Fruit fly (Drosophila melanogaster) whole organism, embryonic: ENCODE data around the gene Obp99d.

Source experiments
- CG10267 ChIP-seq: fragments of 200-800 bp; sonication (Bioruptor generic); optimal IDR thresholded peaks from 2 replicates; lab custom pipeline; 2018; ENCODE audit warnings: missing biosample characterization, mild to moderate bottlenecking, missing genetic modification characterization, moderate library complexity
- CG10431 ChIP-seq: fragments of 200-800 bp; sonication (Bioruptor generic); optimal IDR thresholded peaks from 3 replicates; lab custom pipeline; 2018; ENCODE audit warnings: missing biosample characterization, mild to moderate bottlenecking, missing genetic modification characterization
- CG11695 ChIP-seq: fragments of 200-800 bp; sonication (Bioruptor generic); IDR thresholded peaks from 3 replicates; pipeline ENCODE4 v1.3.6; 2022; ENCODE audit warnings: missing biosample characterization, missing genetic modification characterization
- CG13624 ChIP-seq: fragments of 200-800 bp; sonication (Bioruptor generic); optimal IDR thresholded peaks from 2 replicates; lab custom pipeline; 2016; ENCODE audit warnings: missing biosample characterization, missing genetic modification characterization
- CG14050 ChIP-seq: fragments of 200-800 bp; sonication (Bioruptor generic); IDR thresholded peaks from 3 replicates; pipeline ENCODE4 v1.3.6; 2022; ENCODE audit warnings: missing biosample characterization, missing genetic modification characterization
- CG15269 ChIP-seq: fragments of 200-800 bp; sonication (Bioruptor generic); optimal IDR thresholded peaks from 2 replicates; lab custom pipeline; 2018; ENCODE audit warnings: missing biosample characterization, mild to moderate bottlenecking, missing genetic modification characterization, moderate library complexity
- CG17359 ChIP-seq: fragments of 200-800 bp; sonication (Bioruptor generic); optimal IDR thresholded peaks from 3 replicates; lab custom pipeline; 2018; ENCODE audit warnings: missing biosample characterization, mild to moderate bottlenecking, missing genetic modification characterization, moderate library complexity
- CG17912 ChIP-seq: fragments of 200-800 bp; sonication (Bioruptor generic); optimal IDR thresholded peaks from 2 replicates; lab custom pipeline; 2018; ENCODE audit warnings: missing biosample characterization, mild to moderate bottlenecking, missing genetic modification characterization
- CG18476 ChIP-seq: fragments of 200-800 bp; sonication (Bioruptor generic); optimal IDR thresholded peaks from 2 replicates; lab custom pipeline; 2016; ENCODE audit warnings: missing biosample characterization, mild to moderate bottlenecking, missing genetic modification characterization
- CG31224 ChIP-seq: fragments of 200-800 bp; sonication (Bioruptor generic); IDR thresholded peaks from 2 replicates; pipeline ENCODE4 v1.3.6; 2022; ENCODE audit warnings: missing biosample characterization, missing genetic modification characterization
- CG3407 ChIP-seq: fragments of 200-800 bp; sonication (Bioruptor generic); optimal IDR thresholded peaks from 2 replicates; lab custom pipeline; 2018; ENCODE audit warnings: missing biosample characterization, mild to moderate bottlenecking, missing genetic modification characterization
- CG8944 ChIP-seq: fragments of 200-800 bp; sonication (Bioruptor generic); optimal IDR thresholded peaks from 3 replicates; lab custom pipeline; 2016; ENCODE audit warnings: missing biosample characterization, missing genetic modification characterization
- CG9727 ChIP-seq: fragments of 200-800 bp; sonication (Bioruptor generic); optimal IDR thresholded peaks from 3 replicates; lab custom pipeline; 2017; ENCODE audit warnings: missing biosample characterization, mild to moderate bottlenecking, missing genetic modification characterization
- CkIIα-i1 ChIP-seq: fragments of 200-800 bp; sonication (Bioruptor generic); IDR thresholded peaks from 2 replicates; pipeline ENCODE4 v1.3.6; 2022; ENCODE audit warnings: missing biosample characterization, missing genetic modification characterization
- CoRest ChIP-seq: fragments of 200-800 bp; sonication (Bioruptor generic); optimal IDR thresholded peaks from 3 replicates; lab custom pipeline; 2018; ENCODE audit warnings: missing biosample characterization, mild to moderate bottlenecking, missing genetic modification characterization, moderate library complexity
- E2f1 ChIP-seq: fragments of 200-800 bp; sonication (Bioruptor generic); IDR thresholded peaks from 2 replicates; pipeline ENCODE4 v1.3.6; 2022; ENCODE audit warnings: missing biosample characterization, missing genetic modification characterization
- Ets97D ChIP-seq: fragments of 200-800 bp; sonication (Bioruptor generic); optimal IDR thresholded peaks from 3 replicates; lab custom pipeline; 2016; ENCODE audit warnings: missing biosample characterization, missing genetic modification characterization
- Fer1 ChIP-seq: fragments of 200-800 bp; sonication (Bioruptor generic); optimal IDR thresholded peaks from 2 replicates; lab custom pipeline; 2017; ENCODE audit warnings: missing biosample characterization, mild to moderate bottlenecking, missing genetic modification characterization
- Gsc ChIP-seq: fragments of 200-800 bp; sonication (Bioruptor generic); IDR thresholded peaks from 2 replicates; pipeline ENCODE4 v1.3.6; 2022; ENCODE audit warnings: missing biosample characterization, missing genetic modification characterization
- HLH4C ChIP-seq: fragments of 200-800 bp; sonication (Bioruptor generic); IDR thresholded peaks from 3 replicates; pipeline ENCODE4 v1.3.6; 2022; ENCODE audit warnings: missing biosample characterization, missing genetic modification characterization; ENCODE audit not compliant: partially characterized antibody
- Hey ChIP-seq: fragments of 200-800 bp; sonication (Bioruptor generic); optimal IDR thresholded peaks from 3 replicates; lab custom pipeline; 2018; ENCODE audit warnings: missing biosample characterization, mild to moderate bottlenecking, missing genetic modification characterization
- Hr3 ChIP-seq: fragments of 200-800 bp; sonication (Bioruptor generic); optimal IDR thresholded peaks from 3 replicates; lab custom pipeline; 2016; ENCODE audit warnings: missing biosample characterization, missing genetic modification characterization
- Myb ChIP-seq: fragments of 200-800 bp; sonication (Bioruptor generic); optimal IDR thresholded peaks from 2 replicates; lab custom pipeline; 2016; ENCODE audit warnings: missing biosample characterization, missing genetic modification characterization
- NC2β ChIP-seq: fragments of 200-800 bp; sonication (Bioruptor generic); optimal IDR thresholded peaks from 2 replicates; lab custom pipeline; 2016; ENCODE audit warnings: missing biosample characterization, missing genetic modification characterization
- Neu2 ChIP-seq: fragments of 200-800 bp; sonication (Bioruptor generic); optimal IDR thresholded peaks from 3 replicates; lab custom pipeline; 2016; ENCODE audit warnings: missing biosample characterization, missing genetic modification characterization, borderline replicate concordance
- Optix ChIP-seq: fragments of 200-800 bp; sonication (Bioruptor generic); IDR thresholded peaks from 3 replicates; pipeline ENCODE4 v1.3.6; 2022; ENCODE audit warnings: missing biosample characterization, missing genetic modification characterization
- Scr ChIP-seq: fragments of 200-800 bp; sonication (Bioruptor generic); IDR thresholded peaks from 2 replicates; pipeline ENCODE4 v1.3.6; 2022; ENCODE audit warnings: missing biosample characterization, missing genetic modification characterization; ENCODE audit not compliant: partially characterized antibody
- Sry-β ChIP-seq: fragments of 200-800 bp; sonication (Bioruptor generic); optimal IDR thresholded peaks from 2 replicates; lab custom pipeline; 2018; ENCODE audit warnings: missing biosample characterization, mild to moderate bottlenecking, missing genetic modification characterization, moderate library complexity
- Taf1 ChIP-seq: fragments of 200-800 bp; sonication (Bioruptor generic); IDR thresholded peaks from 2 replicates; pipeline ENCODE4 v1.3.6; 2022; ENCODE audit warnings: missing biosample characterization, missing genetic modification characterization
- ato ChIP-seq: fragments of 200-800 bp; sonication (Bioruptor generic); IDR thresholded peaks from 2 replicates; pipeline ENCODE4 v1.3.6; 2022; ENCODE audit warnings: missing biosample characterization, missing genetic modification characterization; ENCODE audit not compliant: partially characterized antibody
- bigmax ChIP-seq: fragments of 200-800 bp; sonication (Bioruptor generic); optimal IDR thresholded peaks from 2 replicates; lab custom pipeline; 2018; ENCODE audit warnings: missing biosample characterization, mild to moderate bottlenecking, missing genetic modification characterization
- chinmo ChIP-seq: fragments of 200-800 bp; sonication (Bioruptor generic); IDR thresholded peaks from 4 replicates; pipeline ENCODE4 v1.3.6; 2022; ENCODE audit warnings: missing biosample characterization, missing genetic modification characterization; ENCODE audit not compliant: partially characterized antibody
- crp ChIP-seq, 2 experiments: fragments of 200-800 bp; sonication (Bioruptor generic); optimal IDR thresholded peaks; 2 replicates in 1 of 2; 3 replicates in 1 of 2; lab custom pipeline; 2017; ENCODE audit warnings: missing biosample characterization in 2 of 2, missing genetic modification characterization in 2 of 2, mild to moderate bottlenecking in 1 of 2, moderate library complexity in 1 of 2
- cwo ChIP-seq: fragments of 200-800 bp; sonication (Bioruptor generic); optimal IDR thresholded peaks from 3 replicates; lab custom pipeline; 2017; ENCODE audit warnings: missing biosample characterization, missing genetic modification characterization, mild to moderate bottlenecking, moderate library complexity, missing genetic modification reagents
- ems ChIP-seq: fragments of 200-800 bp; sonication (Bioruptor generic); optimal IDR thresholded peaks from 3 replicates; lab custom pipeline; 2016; ENCODE audit warnings: missing biosample characterization, missing genetic modification characterization
- gce ChIP-seq: fragments of 200-800 bp; sonication (Bioruptor generic); IDR thresholded peaks from 3 replicates; pipeline ENCODE4 v1.3.6; 2022; ENCODE audit warnings: missing biosample characterization, missing genetic modification characterization
- gsb ChIP-seq: fragments of 200-800 bp; sonication (Bioruptor generic); IDR thresholded peaks from 2 replicates; pipeline ENCODE4 v1.3.6; 2022; ENCODE audit warnings: missing biosample characterization, missing genetic modification characterization
- kay ChIP-seq: fragments of 200-800 bp; sonication (Bioruptor generic); optimal IDR thresholded peaks from 2 replicates; lab custom pipeline; 2016; ENCODE audit warnings: missing biosample characterization, missing genetic modification characterization
- maf-S ChIP-seq: fragments of 200-800 bp; sonication (Bioruptor generic); optimal IDR thresholded peaks from 2 replicates; lab custom pipeline; 2016; ENCODE audit warnings: missing biosample characterization, missing genetic modification characterization
- onecut ChIP-seq: fragments of 200-800 bp; sonication (Bioruptor generic); IDR thresholded peaks from 2 replicates; pipeline ENCODE4 v1.3.6; 2022; ENCODE audit warnings: missing biosample characterization, missing genetic modification characterization
- otp ChIP-seq: fragments of 200-800 bp; sonication (Bioruptor generic); IDR thresholded peaks from 3 replicates; pipeline ENCODE4, ENCODE4 v1.3.6; 2022; ENCODE audit warnings: missing biosample characterization, missing genetic modification characterization
- peb ChIP-seq: fragments of 200-800 bp; sonication (Bioruptor generic); IDR thresholded peaks from 2 replicates; pipeline ENCODE4 v1.3.6; 2022; ENCODE audit warnings: missing biosample characterization, missing genetic modification characterization
- prd ChIP-seq, 3 experiments: fragments of >200 bp in 2 of 3; fragments of 200-800 bp in 1 of 3; sonication (Bioruptor generic) in 1 of 3; optimal IDR thresholded peaks in 2 of 3; IDR thresholded peaks in 1 of 3; 2 replicates in 2 of 3; 3 replicates in 1 of 3; pipeline versions ENCODE4 v1.3.6 to Lab custom; 2017 to 2022; ENCODE audit warnings: missing biosample characterization in 1 of 3, missing genetic modification characterization in 1 of 3
- psq ChIP-seq: fragments of 200-800 bp; sonication (Bioruptor generic); optimal IDR thresholded peaks from 2 replicates; lab custom pipeline; 2017; ENCODE audit warnings: missing biosample characterization, missing genetic modification characterization
- pzg ChIP-seq: fragments of 200-800 bp; sonication (Bioruptor generic); optimal IDR thresholded peaks from 3 replicates; lab custom pipeline; 2018; ENCODE audit warnings: missing biosample characterization, mild to moderate bottlenecking, missing genetic modification characterization, moderate library complexity
- sc ChIP-seq, 3 experiments: fragments of >200 bp in 2 of 3; fragments of 200-800 bp in 1 of 3; sonication (Bioruptor generic) in 1 of 3; optimal IDR thresholded peaks; 2 replicates in 2 of 3; 3 replicates in 1 of 3; lab custom pipeline; 2017; ENCODE audit warnings: mild to moderate bottlenecking in 1 of 3, missing biosample characterization in 1 of 3, missing genetic modification characterization in 1 of 3, missing genetic modification reagents in 1 of 3
- sens ChIP-seq: fragments of 200-800 bp; sonication (Bioruptor generic); peaks from one replicate; lab custom pipeline; 2016; ENCODE audit warnings: missing biosample characterization, missing genetic modification characterization
- seq ChIP-seq: fragments of 200-800 bp; sonication (Bioruptor generic); IDR thresholded peaks from 2 replicates; pipeline ENCODE4 v1.3.6; 2022; ENCODE audit warnings: missing biosample characterization, missing genetic modification characterization
- tx ChIP-seq: fragments of 200-800 bp; sonication (Bioruptor generic); optimal IDR thresholded peaks from 2 replicates; lab custom pipeline; 2016; ENCODE audit warnings: missing biosample characterization, missing genetic modification characterization
- unc-4 ChIP-seq: fragments of 200-800 bp; sonication (Bioruptor generic); IDR thresholded peaks from 2 replicates; pipeline ENCODE4 v1.3.6; 2022; ENCODE audit warnings: missing biosample characterization, missing genetic modification characterization; ENCODE audit not compliant: partially characterized antibody

Obp99d gene

dm6 chr3R:29757226-29757625 is 42.9 kb downstream of the Obp99d start (continued):
- no peak for TF ChIP-seq CG9727
- peak; percentile 9; the same call in 1 of the 2 replicates for TF ChIP-seq onecut (GFP tag; lab: Robert Waterston, UW)
- TF ChIP-seq Gsc, result no peak
- TF ChIP-seq CG18476 (GFP tag; lab: Kevin White, UChicago), result no peak
- no peak for TF ChIP-seq NC2β (GFP tag; lab: Kevin White, UChicago)
- TF ChIP-seq cwo (GFP tag; lab: Kevin White, UChicago), result no peak
- no peak for TF ChIP-seq pzg (GFP tag; lab: Kevin White, UChicago)
- peak; percentile 46 for TF ChIP-seq CG3407
- TF ChIP-seq CG10431 (GFP tag; lab: Kevin White, UChicago), result no peak
- no peak for TF ChIP-seq CG8944 (GFP tag; lab: Kevin White, UChicago)
- no peak for TF ChIP-seq psq (GFP tag; lab: Kevin White, UChicago)
- no peak for TF ChIP-seq CG14050 (GFP tag; lab: Robert Waterston, UW)
- TF ChIP-seq bigmax (GFP tag; lab: Kevin White, UChicago), result no peak
- no peak for TF ChIP-seq ems (GFP tag; lab: Kevin White, UChicago)
- TF ChIP-seq Taf1, result no peak
- TF ChIP-seq peb (GFP tag; lab: Robert Waterston, UW), result no peak
- TF ChIP-seq maf-S (GFP tag; lab: Kevin White, UChicago), result no peak
- TF ChIP-seq Scr (GFP tag; lab: Robert Waterston, UW), result no peak
- no peak for TF ChIP-seq CG13624 (GFP tag; lab: Kevin White, UChicago)
- TF ChIP-seq gce (GFP tag; lab: Robert Waterston, UW), result no peak
- TF ChIP-seq Myb (GFP tag; lab: Kevin White, UChicago), result no peak
- TF ChIP-seq kay (GFP tag; lab: Kevin White, UChicago), result peak; percentile 11
- TF ChIP-seq CG15269 (tag; lab: Kevin White, UChicago), result no peak
- no peak for TF ChIP-seq Optix
- TF ChIP-seq crp (GFP tag; optimal IDR thresholded peaks at IDR 0.05; lab: Kevin White, UChicago), result no peak
- no peak for TF ChIP-seq Neu2
- no peak for TF ChIP-seq CkIIα-i1 (GFP tag; lab: Robert Waterston, UW)
- TF ChIP-seq CG17912 (GFP tag; lab: Kevin White, UChicago), result peak; percentile 18
- TF ChIP-seq tx, result no peak
- no peak for TF ChIP-seq chinmo
- no peak for TF ChIP-seq ato
- no peak for TF ChIP-seq CG11695 (GFP tag; lab: Robert Waterston, UW)
- no peak for TF ChIP-seq prd (optimal IDR thresholded peaks at IDR 0.05; lab: Kevin White, UChicago)
- no peak for TF ChIP-seq prd (GFP tag; IDR thresholded peaks at IDR 0.05; lab: Robert Waterston, UW)
- TF ChIP-seq Fer1 (GFP tag; lab: Kevin White, UChicago), result peak; percentile 7
- TF ChIP-seq CoRest, result no peak
- peak; percentile 73 for TF ChIP-seq sens (GFP tag; lab: Kevin White, UChicago)
- peak; percentile 35 for TF ChIP-seq CG17359 (tag; lab: Kevin White, UChicago)
- no peak for TF ChIP-seq Hr3
- no peak for TF ChIP-seq unc-4 (GFP tag; lab: Robert Waterston, UW)
- TF ChIP-seq seq, result 0 out of 2 replicates have a peak, but pooled peaks have one; percentile 15
- TF ChIP-seq HLH4C (GFP tag; lab: Robert Waterston, UW), result no peak
- TF ChIP-seq sc (optimal IDR thresholded peaks at IDR 0.05; lab: Kevin White, UChicago), result no peak
- no peak for TF ChIP-seq sc (GFP tag; optimal IDR thresholded peaks at IDR 0.05; lab: Kevin White, UChicago)
- no peak for TF ChIP-seq Hey (tag; lab: Kevin White, UChicago)
- no peak for TF ChIP-seq gsb (GFP tag; lab: Robert Waterston, UW)
- TF ChIP-seq Sry-β (GFP tag; lab: Kevin White, UChicago), result no peak
- TF ChIP-seq E2f1 (GFP tag; lab: Robert Waterston, UW), result 0 out of 2 replicates have a peak, but pooled peaks have one; percentile 7
- 0 out of 3 replicates have a peak, but pooled peaks have one; percentile 19 for TF ChIP-seq otp (GFP tag; lab: Robert Waterston, UW)
- no peak for TF ChIP-seq CG10267 (tag; lab: Kevin White, UChicago)
- TF ChIP-seq Ets97D, result no peak
- no peak for TF ChIP-seq CG31224 (GFP tag; lab: Robert Waterston, UW)
